Fruit fly (Drosophila melanogaster) whole organism, embryonic: ENCODE measurements around the gene CG1801.
A peak's percentile ranks its signal among the peaks of the same experiment; 100 is the strongest.

Experiments
- Ada2b ChIP-seq: fragments of 200-800 bp; sonication (Bioruptor generic); IDR thresholded peaks from 2 replicates; pipeline ENCODE4 v1.3.6; 2022; ENCODE audit warnings: missing biosample characterization, missing genetic modification characterization
- Atf-2 ChIP-seq: fragments of 200-800 bp; sonication (Bioruptor generic); optimal IDR thresholded peaks from 2 replicates; lab custom pipeline; 2016; ENCODE audit warnings: missing biosample characterization, missing genetic modification characterization
- Atf6 ChIP-seq: fragments of 200-800 bp; sonication (Bioruptor generic); IDR thresholded peaks from 2 replicates; pipeline ENCODE4 v1.3.6; 2022; ENCODE audit warnings: missing biosample characterization, missing genetic modification characterization
- B-H2 ChIP-seq: fragments of 200-800 bp; sonication (Bioruptor generic); optimal IDR thresholded peaks from 2 replicates; lab custom pipeline; 2018; ENCODE audit warnings: missing biosample characterization, mild to moderate bottlenecking, missing genetic modification characterization
- Bdp1 ChIP-seq: fragments of 200-800 bp; sonication (Bioruptor generic); optimal IDR thresholded peaks from 3 replicates; lab custom pipeline; 2016; ENCODE audit warnings: missing biosample characterization, missing genetic modification characterization
- CG10959 ChIP-seq: fragments of 200-800 bp; sonication (Bioruptor generic); IDR thresholded peaks from 2 replicates; pipeline ENCODE4 v1.3.6; 2022; ENCODE audit warnings: missing biosample characterization, missing genetic modification characterization
- CG13287 ChIP-seq: fragments of 200-800 bp; sonication (Bioruptor generic); IDR thresholded peaks from 2 replicates; pipeline ENCODE4 v1.3.6; 2022; ENCODE audit warnings: missing biosample characterization, missing genetic modification characterization; ENCODE audit not compliant: partially characterized antibody
- CG13894 ChIP-seq: fragments of 200-800 bp; sonication (Bioruptor generic); optimal IDR thresholded peaks from 3 replicates; lab custom pipeline; 2018; ENCODE audit warnings: missing biosample characterization, mild to moderate bottlenecking, missing genetic modification characterization, moderate library complexity
- CG15269 ChIP-seq: fragments of 200-800 bp; sonication (Bioruptor generic); optimal IDR thresholded peaks from 2 replicates; lab custom pipeline; 2018; ENCODE audit warnings: missing biosample characterization, mild to moderate bottlenecking, missing genetic modification characterization, moderate library complexity
- CG1603 ChIP-seq: fragments of 200-800 bp; sonication (Bioruptor generic); optimal IDR thresholded peaks from 2 replicates; lab custom pipeline; 2019; ENCODE audit warnings: missing biosample characterization, mild to moderate bottlenecking, missing genetic modification characterization, moderate library complexity
- CG16863 ChIP-seq: fragments of 200-800 bp; sonication (Bioruptor generic); optimal IDR thresholded peaks from 3 replicates; lab custom pipeline; 2016; ENCODE audit warnings: missing biosample characterization, missing genetic modification characterization
- CG17385 ChIP-seq: fragments of 200-800 bp; sonication (Bioruptor generic); optimal IDR thresholded peaks from 3 replicates; lab custom pipeline; 2018; ENCODE audit warnings: missing biosample characterization, mild to moderate bottlenecking, missing genetic modification characterization
- CG33557 ChIP-seq: fragments of 200-800 bp; sonication (Bioruptor generic); optimal IDR thresholded peaks from 2 replicates; lab custom pipeline; 2019; ENCODE audit warnings: missing biosample characterization, mild to moderate bottlenecking, missing genetic modification characterization, moderate library complexity
- CG43689 ChIP-seq: fragments of 200-800 bp; sonication (Bioruptor generic); IDR thresholded peaks from 2 replicates; pipeline ENCODE4 v1.3.6; 2022; ENCODE audit warnings: missing biosample characterization, missing genetic modification characterization
- CG4820 ChIP-seq: fragments of 200-800 bp; sonication (Bioruptor generic); optimal IDR thresholded peaks from 3 replicates; lab custom pipeline; 2016; ENCODE audit warnings: missing biosample characterization, missing genetic modification characterization
- CG4854 ChIP-seq: fragments of 200-800 bp; sonication (Bioruptor generic); optimal IDR thresholded peaks from 2 replicates; lab custom pipeline; 2016; ENCODE audit warnings: missing biosample characterization, missing genetic modification characterization, inconsistent platforms
- CG6254 ChIP-seq: fragments of 200-800 bp; sonication (Bioruptor generic); optimal IDR thresholded peaks from 3 replicates; lab custom pipeline; 2017; ENCODE audit warnings: mild to moderate bottlenecking, missing biosample characterization, missing genetic modification reagents, missing genetic modification characterization
- CG6683 ChIP-seq: fragments of 200-800 bp; sonication (Bioruptor generic); optimal IDR thresholded peaks from 2 replicates; lab custom pipeline; 2017; ENCODE audit warnings: missing biosample characterization, mild to moderate bottlenecking, missing genetic modification characterization, missing genetic modification reagents
- CG6813 ChIP-seq: fragments of 200-800 bp; sonication (Bioruptor generic); optimal IDR thresholded peaks from 2 replicates; lab custom pipeline; 2017; ENCODE audit warnings: missing biosample characterization, missing genetic modification characterization, mild to moderate bottlenecking, moderate library complexity, missing genetic modification reagents
- CG7745 ChIP-seq: fragments of 200-800 bp; sonication (Bioruptor generic); optimal IDR thresholded peaks from 2 replicates; lab custom pipeline; 2018; ENCODE audit warnings: missing biosample characterization, mild to moderate bottlenecking, missing genetic modification characterization, moderate library complexity
- CG7928 ChIP-seq: fragments of 200-800 bp; sonication (Bioruptor generic); optimal IDR thresholded peaks from 2 replicates; lab custom pipeline; 2017; ENCODE audit warnings: missing biosample characterization, mild to moderate bottlenecking, missing genetic modification characterization
- CG8478 ChIP-seq: fragments of >200 bp; optimal IDR thresholded peaks from 2 replicates; lab custom pipeline; 2018
- CTCF ChIP-seq: fragments of 200-800 bp; sonication (Bioruptor generic); optimal IDR thresholded peaks from 2 replicates; lab custom pipeline; 2017; ENCODE audit warnings: missing biosample characterization, mild to moderate bottlenecking, missing genetic modification characterization, moderate library complexity
- GATAe ChIP-seq: fragments of 200-800 bp; sonication (Bioruptor generic); conservative IDR thresholded peaks from 2 replicates; pipeline ENCODE4 v1.3.6; 2022; ENCODE audit warnings: missing biosample characterization, missing genetic modification characterization
- HLH3B ChIP-seq: fragments of 200-800 bp; sonication (Bioruptor generic); IDR thresholded peaks from 2 replicates; pipeline ENCODE4 v1.3.6; 2022; ENCODE audit warnings: missing biosample characterization, missing genetic modification characterization
- Nf-YC ChIP-seq: fragments of 200-800 bp; optimal IDR thresholded peaks from 3 replicates; lab custom pipeline; 2019; ENCODE audit warnings: missing biosample characterization, mild to moderate bottlenecking, missing genetic modification characterization, moderate library complexity
- Optix ChIP-seq: fragments of 200-800 bp; sonication (Bioruptor generic); IDR thresholded peaks from 3 replicates; pipeline ENCODE4 v1.3.6; 2022; ENCODE audit warnings: missing biosample characterization, missing genetic modification characterization
- Sry-β ChIP-seq: fragments of 200-800 bp; sonication (Bioruptor generic); optimal IDR thresholded peaks from 2 replicates; lab custom pipeline; 2018; ENCODE audit warnings: missing biosample characterization, mild to moderate bottlenecking, missing genetic modification characterization, moderate library complexity
- TFAM ChIP-seq: fragments of 200-800 bp; sonication (Bioruptor generic); optimal IDR thresholded peaks from 2 replicates; lab custom pipeline; 2017; ENCODE audit warnings: missing biosample characterization, missing genetic modification characterization, inconsistent platforms
- Vsx1 ChIP-seq: fragments of 200-800 bp; sonication (Bioruptor generic); optimal IDR thresholded peaks from 2 replicates; lab custom pipeline; 2017; ENCODE audit warnings: missing biosample characterization, mild to moderate bottlenecking, missing genetic modification characterization, missing genetic modification reagents
- abd-A ChIP-seq: fragments of 200-800 bp; sonication (Bioruptor generic); optimal IDR thresholded peaks from 3 replicates; lab custom pipeline; 2019; ENCODE audit warnings: missing biosample characterization, mild to moderate bottlenecking, missing genetic modification characterization, moderate library complexity
- amos ChIP-seq: fragments of 200-800 bp; sonication (Bioruptor generic); IDR thresholded peaks from 2 replicates; pipeline ENCODE4 v1.3.6; 2022; ENCODE audit warnings: missing biosample characterization, missing genetic modification characterization; ENCODE audit not compliant: partially characterized antibody
- aop ChIP-seq: fragments of 200-800 bp; sonication (Bioruptor generic); IDR thresholded peaks from 2 replicates; pipeline ENCODE4 v1.3.6; 2022; ENCODE audit warnings: missing biosample characterization, missing genetic modification characterization
- ap ChIP-seq: fragments of 200-800 bp; sonication (Bioruptor generic); IDR thresholded peaks from 2 replicates; pipeline ENCODE4 v1.3.6; 2022; ENCODE audit warnings: missing biosample characterization, missing genetic modification characterization
- bigmax ChIP-seq: fragments of 200-800 bp; sonication (Bioruptor generic); optimal IDR thresholded peaks from 2 replicates; lab custom pipeline; 2018; ENCODE audit warnings: missing biosample characterization, mild to moderate bottlenecking, missing genetic modification characterization
- br ChIP-seq: fragments of >200 bp; optimal IDR thresholded peaks from 2 replicates; lab custom pipeline; 2017
- cad ChIP-seq: fragments of >200 bp; optimal IDR thresholded peaks from 2 replicates; lab custom pipeline; 2017; ENCODE audit warnings: missing biosample characterization, missing genetic modification characterization
- chm ChIP-seq: fragments of 200-800 bp; sonication (Bioruptor generic); IDR thresholded peaks from 2 replicates; pipeline ENCODE4 v1.3.6; 2022; ENCODE audit warnings: missing biosample characterization, missing genetic modification characterization
- dmrt11E ChIP-seq: fragments of 200-800 bp; sonication (Bioruptor generic); optimal IDR thresholded peaks from 3 replicates; lab custom pipeline; 2018; ENCODE audit warnings: missing biosample characterization, mild to moderate bottlenecking, missing genetic modification characterization, moderate library complexity
- en ChIP-seq: fragments of 200-800 bp; sonication (Bioruptor generic); optimal IDR thresholded peaks from 2 replicates; lab custom pipeline; 2016; ENCODE audit warnings: missing biosample characterization, missing genetic modification characterization
- fru ChIP-seq: fragments of >200 bp; optimal IDR thresholded peaks from 2 replicates; lab custom pipeline; 2017
- gro ChIP-seq: fragments of 200-800 bp; sonication (Bioruptor generic); optimal IDR thresholded peaks from 2 replicates; lab custom pipeline; 2016; ENCODE audit warnings: missing biosample characterization, missing genetic modification characterization
- gsb ChIP-seq: fragments of 200-800 bp; sonication (Bioruptor generic); IDR thresholded peaks from 2 replicates; pipeline ENCODE4 v1.3.6; 2022; ENCODE audit warnings: missing biosample characterization, missing genetic modification characterization
- luna ChIP-seq: fragments of 200-800 bp; sonication (Bioruptor generic); optimal IDR thresholded peaks from 2 replicates; lab custom pipeline; 2016; ENCODE audit warnings: missing biosample characterization, missing genetic modification characterization
- mam ChIP-seq: fragments of 200-800 bp; sonication (Bioruptor generic); optimal IDR thresholded peaks from 3 replicates; lab custom pipeline; 2016; ENCODE audit warnings: missing biosample characterization, missing genetic modification characterization
- nerfin-1 ChIP-seq: fragments of 200-800 bp; sonication (Bioruptor generic); optimal IDR thresholded peaks from 3 replicates; lab custom pipeline; 2019; ENCODE audit warnings: missing biosample characterization, mild to moderate bottlenecking, missing genetic modification characterization, moderate library complexity
- nom ChIP-seq: fragments of 200-800 bp; sonication (Bioruptor generic); optimal IDR thresholded peaks from 2 replicates; lab custom pipeline; 2017; ENCODE audit warnings: missing biosample characterization, missing genetic modification characterization, mild to moderate bottlenecking, moderate library complexity, missing genetic modification reagents
- sd ChIP-seq: fragments of 200-800 bp; sonication (Bioruptor generic); optimal IDR thresholded peaks from 3 replicates; lab custom pipeline; 2018; ENCODE audit warnings: missing biosample characterization, mild to moderate bottlenecking, missing genetic modification characterization, moderate library complexity
- sna ChIP-seq: fragments of 200-800 bp; sonication (Bioruptor generic); IDR thresholded peaks from 2 replicates; pipeline ENCODE4 v1.3.6; 2022; ENCODE audit warnings: missing biosample characterization, missing genetic modification characterization; ENCODE audit not compliant: partially characterized antibody
- ssp ChIP-seq: fragments of 200-800 bp; sonication (Bioruptor generic); IDR thresholded peaks from 2 replicates; pipeline ENCODE4 v1.3.6; 2022; ENCODE audit warnings: missing biosample characterization, missing genetic modification characterization
- twi ChIP-seq: fragments of 200-800 bp; optimal IDR thresholded peaks from 2 replicates; lab custom pipeline; 2019; ENCODE audit warnings: missing biosample characterization, mild to moderate bottlenecking, missing genetic modification characterization, moderate library complexity
- zen2 ChIP-seq: fragments of 200-800 bp; sonication (Bioruptor generic); IDR thresholded peaks from 3 replicates; pipeline ENCODE4 v1.3.6; 2022; ENCODE audit warnings: missing biosample characterization, missing genetic modification characterization; ENCODE audit not compliant: partially characterized antibody

CG1801 gene

DNA sequence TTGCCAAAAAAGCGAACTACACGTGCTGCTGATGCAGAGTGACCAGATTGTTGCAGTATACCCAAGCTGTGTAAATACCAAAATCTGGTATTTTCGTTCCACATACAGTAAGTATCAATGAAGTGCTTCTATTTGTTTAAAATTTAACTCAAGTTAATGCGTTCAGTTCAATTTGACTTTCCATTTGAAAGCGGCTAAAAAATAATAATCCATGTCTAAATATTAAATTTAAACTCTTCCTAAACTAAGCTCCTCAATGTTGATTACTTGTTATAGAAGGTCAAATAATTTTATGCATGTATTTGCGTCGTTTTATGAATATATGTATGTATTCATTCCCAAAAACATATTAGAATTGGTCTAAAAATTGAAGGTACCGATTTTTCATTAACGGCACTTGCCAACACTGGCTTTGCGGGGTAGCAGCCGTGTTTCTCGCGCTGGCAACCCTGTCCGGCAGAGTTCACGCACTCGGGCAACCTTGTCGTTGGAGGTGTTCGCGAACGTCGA lies 32.5 kb upstream of the CG1801 start, which contains the start of the genes peng and sol (continued):
- TF ChIP-seq Ada2b: peak; percentile 59
- TF ChIP-seq CG6254 (GFP tag; lab: Kevin White, UChicago): no peak
- peak; percentile 69 for TF ChIP-seq Atf-2 (GFP tag; lab: Kevin White, UChicago)
- TF ChIP-seq bigmax (GFP tag; lab: Kevin White, UChicago): no peak
- TF ChIP-seq Optix (GFP tag; lab: Robert Waterston, UW): no peak
- peak; percentile 76 for TF ChIP-seq CG17385 (GFP tag; lab: Kevin White, UChicago)
- peak; percentile 18 for TF ChIP-seq CTCF (GFP tag; lab: Kevin White, UChicago)
- TF ChIP-seq CG6813: peak; percentile 30
- TF ChIP-seq Nf-YC (tag; lab: Kevin White, UChicago): peak; percentile 48
- TF ChIP-seq CG4820 (GFP tag; lab: Kevin White, UChicago): peak; percentile 53
- TF ChIP-seq Vsx1 (GFP tag; lab: Kevin White, UChicago): no peak
- peak; percentile 50 for TF ChIP-seq twi (tag; lab: Kevin White, UChicago)
- peak; percentile 51; the same call in 1 of the 2 replicates for TF ChIP-seq ssp (GFP tag; lab: Robert Waterston, UW)
- TF ChIP-seq gro: peak; percentile 58
- peak; percentile 68 for TF ChIP-seq CG15269 (tag; lab: Kevin White, UChicago)
- no peak for TF ChIP-seq sd (tag; lab: Kevin White, UChicago)
- peak; percentile 68 for TF ChIP-seq dmrt11E (tag; lab: Kevin White, UChicago)
- TF ChIP-seq ap (GFP tag; lab: Robert Waterston, UW): no peak
- TF ChIP-seq CG10959: no peak
- peak; percentile 42 for TF ChIP-seq CG1603 (tag; lab: Kevin White, UChicago)
- no peak for TF ChIP-seq sna
- no peak for TF ChIP-seq abd-A
- no peak for TF ChIP-seq cad (GFP tag; lab: Kevin White, UChicago)
- TF ChIP-seq amos: peak; percentile 35; the same call in 1 of the 2 replicates
- no peak for TF ChIP-seq Sry-β (GFP tag; lab: Kevin White, UChicago)
- TF ChIP-seq CG7928 (GFP tag; lab: Kevin White, UChicago): peak; percentile 38
- TF ChIP-seq CG13287 (GFP tag; lab: Robert Waterston, UW): 0 out of 2 replicates have a peak, but pooled peaks have one; percentile 12
- TF ChIP-seq Atf6 (GFP tag; lab: Robert Waterston, UW): peak; percentile 68; the same call in 1 of the 2 replicates
- TF ChIP-seq TFAM (GFP tag; lab: Kevin White, UChicago): no peak
- TF ChIP-seq B-H2 (GFP tag; lab: Kevin White, UChicago): peak; percentile 51
- no peak for TF ChIP-seq fru (lab: Kevin White, UChicago)
- peak; percentile 29 for TF ChIP-seq CG4854 (GFP tag; lab: Kevin White, UChicago)
- TF ChIP-seq CG8478 (lab: Kevin White, UChicago): no peak
- no peak for TF ChIP-seq br (lab: Kevin White, UChicago)
- TF ChIP-seq CG16863 (GFP tag; lab: Kevin White, UChicago): no peak
- no peak for TF ChIP-seq chm
- TF ChIP-seq aop (GFP tag; lab: Robert Waterston, UW): no peak
- TF ChIP-seq Bdp1: peak; percentile 42
- peak; percentile 76 for TF ChIP-seq CG13894
- peak; percentile 45 for TF ChIP-seq nerfin-1 (tag; lab: Kevin White, UChicago)
- peak; percentile 18 for TF ChIP-seq nom (GFP tag; lab: Kevin White, UChicago)
- TF ChIP-seq GATAe (GFP tag; lab: Robert Waterston, UW): no peak
- peak; percentile 27; the same call in 1 of the 2 replicates for TF ChIP-seq HLH3B (GFP tag; lab: Robert Waterston, UW)
- TF ChIP-seq CG33557 (GFP tag; lab: Kevin White, UChicago): peak; percentile 62
- no peak for TF ChIP-seq gsb
- peak; percentile 38 for TF ChIP-seq en (GFP tag; lab: Kevin White, UChicago)
- TF ChIP-seq luna: peak; percentile 32
- peak; percentile 85 for TF ChIP-seq mam (GFP tag; lab: Kevin White, UChicago)
- TF ChIP-seq CG7745 (tag; lab: Kevin White, UChicago): no peak
- no peak; the same call in 2 of the 3 replicates for TF ChIP-seq zen2 (GFP tag; lab: Robert Waterston, UW)
- TF ChIP-seq CG6683 (GFP tag; lab: Kevin White, UChicago): peak; percentile 36
- no peak for TF ChIP-seq CG43689 (GFP tag; lab: Robert Waterston, UW)
